Worm (Caenorhabditis elegans) whole organism, L1 larva: ENCODE measurements around the gene ceh-63.

ENCODE experiments used
- aly-2 ChIP-seq: fragments of 150-350 bp; optimal IDR thresholded peaks from 2 replicates; lab custom pipeline; 2014; ENCODE audit warnings: missing biosample characterization, missing genetic modification characterization
- blmp-1 ChIP-seq: fragments of 150-350 bp; optimal IDR thresholded peaks from 2 replicates; lab custom pipeline; 2014; ENCODE audit warnings: missing biosample characterization, missing genetic modification characterization
- ceh-82 ChIP-seq, 3 experiments: fragments of 150-350 bp in 1 of 3; sonication (generic microtip) in 2 of 3; optimal IDR thresholded peaks; 2 replicates each; lab custom pipeline; 2014 to 2017; ENCODE audit warnings: missing biosample characterization in 3 of 3, missing genetic modification characterization in 3 of 3
- mdl-1 ChIP-seq, 2 experiments: fragments of 150-350 bp; optimal IDR thresholded peaks; 2 replicates each; lab custom pipeline; 2014 to 2017; ENCODE audit warnings: missing biosample characterization in 2 of 2, missing genetic modification characterization in 2 of 2, inconsistent platforms in 1 of 2
- nhr-12 ChIP-seq: sonication (generic microtip); optimal IDR thresholded peaks from 2 replicates; lab custom pipeline; 2017; ENCODE audit warnings: missing biosample characterization, missing genetic modification characterization
- nhr-76 ChIP-seq: sonication (generic microtip); optimal IDR thresholded peaks from 2 replicates; lab custom pipeline; 2017; ENCODE audit warnings: missing biosample characterization, missing genetic modification characterization
- tbx-2 ChIP-seq: sonication (generic microtip); optimal IDR thresholded peaks from 2 replicates; lab custom pipeline; 2016; ENCODE audit warnings: missing genetic modification characterization, missing compliant biosample characterization
- unc-62 ChIP-seq: fragments of 150-350 bp; optimal IDR thresholded peaks from 2 replicates; lab custom pipeline; 2014; ENCODE audit warnings: missing biosample characterization, missing genetic modification reagents, missing genetic modification characterization

DNA sequence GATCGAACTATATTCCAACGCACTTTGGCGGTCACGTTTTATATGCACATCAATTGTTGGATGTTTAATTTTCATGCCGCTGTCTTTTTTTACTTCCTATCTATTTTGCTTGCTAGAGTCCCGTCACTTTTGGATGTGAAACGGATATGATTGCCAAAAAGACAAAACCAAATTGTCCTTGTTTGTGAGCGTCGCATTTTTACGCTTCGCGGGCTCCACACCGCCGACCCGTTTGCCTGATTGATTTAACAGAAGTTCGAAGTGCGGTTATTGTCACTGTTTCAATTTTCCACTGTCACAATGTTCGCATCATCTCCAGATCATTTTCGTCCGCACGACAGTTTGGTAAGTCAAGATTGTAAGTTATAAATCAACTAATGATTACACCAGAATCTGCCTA, 40.9 kb upstream of the ceh-63 start, which contains the start of gene C01C4.2:
- no peak for TF ChIP-seq unc-62 (GFP tag; lab: Kevin White, UChicago)
- TF ChIP-seq tbx-2 (tag; lab: Kevin White, UChicago): no peak
- TF ChIP-seq ceh-82 (tag; optimal IDR thresholded peaks at IDR 0.05; lab: Kevin White, UChicago): no peak
- no peak for TF ChIP-seq blmp-1 (tag; lab: Kevin White, UChicago)
- no peak for TF ChIP-seq nhr-76 (tag; lab: Kevin White, UChicago)
- no peak for TF ChIP-seq mdl-1 (tag; optimal IDR thresholded peaks at IDR 0.05; lab: Kevin White, UChicago)
- no peak for TF ChIP-seq nhr-12 (tag; lab: Kevin White, UChicago)
- TF ChIP-seq aly-2 (tag; lab: Kevin White, UChicago): no peak
